Fruit fly (Drosophila melanogaster) whole organism, larva: ENCODE data around the gene tal-1A.

Source experiments
- noc ChIP-seq: fragments of 200-800 bp; sonication (Bioruptor generic); optimal IDR thresholded peaks from 3 replicates; lab custom pipeline; 2019; ENCODE audit warnings: missing biosample characterization, mild to moderate bottlenecking, missing genetic modification characterization, moderate library complexity

Gene tal-1A

DNA sequence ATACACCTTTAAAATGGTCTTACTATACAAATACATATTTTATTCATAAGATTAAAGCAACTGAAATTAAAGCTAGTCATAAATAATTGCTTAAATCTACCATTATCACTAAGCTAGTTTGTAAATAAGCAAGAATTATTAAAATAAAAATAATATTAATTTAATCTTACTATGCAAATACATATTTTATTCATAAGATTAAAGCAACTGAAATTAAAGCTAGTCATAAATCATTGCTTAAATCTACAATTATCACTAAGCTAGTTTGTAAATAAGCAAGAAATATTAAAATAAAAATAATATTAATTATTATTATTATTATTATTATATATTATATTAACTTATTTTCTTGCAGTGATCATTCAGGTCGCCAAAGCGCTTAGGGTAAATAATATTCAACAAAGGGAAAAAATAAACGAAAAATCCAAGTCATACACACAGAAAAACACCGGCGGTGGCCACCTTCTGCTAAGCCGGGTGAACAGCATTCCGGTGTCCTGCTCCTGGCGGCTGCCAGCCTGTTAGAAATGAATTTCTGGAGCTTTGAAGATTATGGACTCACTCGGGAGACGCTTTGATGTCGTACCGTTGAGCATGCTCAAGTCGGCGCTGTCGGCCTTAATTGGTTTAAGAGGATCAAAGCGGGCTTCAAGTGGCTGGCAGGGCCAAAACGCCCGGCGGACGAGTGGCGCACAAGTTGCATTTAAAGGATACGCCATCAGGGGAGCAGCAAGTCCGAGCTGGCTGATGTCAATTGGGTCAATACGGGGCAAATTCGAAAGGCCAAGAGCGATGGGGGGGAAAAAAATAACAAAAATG is 8.8 kb upstream of the tal-1A start:
- no peak for TF ChIP-seq noc (tag; lab: Kevin White, UChicago)

DNA sequence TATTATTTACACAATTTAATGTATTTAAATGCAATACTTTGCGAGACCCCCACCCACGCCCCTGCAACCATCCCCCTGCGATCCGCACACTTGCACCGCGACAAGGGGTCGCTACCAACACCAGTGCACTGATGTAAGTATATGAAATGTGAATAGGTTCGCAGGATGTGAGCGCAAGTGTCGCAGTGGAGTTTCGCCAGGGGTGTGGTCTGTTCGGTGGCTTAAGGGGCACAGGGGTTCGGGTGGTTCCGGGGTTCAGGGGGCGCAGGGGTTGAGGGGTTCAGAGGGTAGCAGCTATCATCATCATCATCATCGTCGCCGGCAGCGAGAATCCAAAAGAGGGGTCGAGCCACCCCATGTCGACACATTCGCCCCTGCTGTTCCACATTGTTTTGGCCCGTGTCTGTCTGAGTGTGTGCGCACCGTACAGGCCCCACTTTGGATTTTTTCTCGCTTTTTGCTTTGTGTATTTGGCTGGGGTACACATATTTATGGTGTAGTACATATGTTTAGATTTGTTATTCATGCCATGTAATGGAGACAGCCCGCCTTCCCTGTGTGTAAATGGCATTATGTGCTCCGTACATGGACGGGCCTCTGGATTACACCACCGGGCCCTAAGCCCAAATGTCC is 7.8 kb upstream of the tal-1A start:
- no peak for TF ChIP-seq noc (tag; lab: Kevin White, UChicago)

DNA sequence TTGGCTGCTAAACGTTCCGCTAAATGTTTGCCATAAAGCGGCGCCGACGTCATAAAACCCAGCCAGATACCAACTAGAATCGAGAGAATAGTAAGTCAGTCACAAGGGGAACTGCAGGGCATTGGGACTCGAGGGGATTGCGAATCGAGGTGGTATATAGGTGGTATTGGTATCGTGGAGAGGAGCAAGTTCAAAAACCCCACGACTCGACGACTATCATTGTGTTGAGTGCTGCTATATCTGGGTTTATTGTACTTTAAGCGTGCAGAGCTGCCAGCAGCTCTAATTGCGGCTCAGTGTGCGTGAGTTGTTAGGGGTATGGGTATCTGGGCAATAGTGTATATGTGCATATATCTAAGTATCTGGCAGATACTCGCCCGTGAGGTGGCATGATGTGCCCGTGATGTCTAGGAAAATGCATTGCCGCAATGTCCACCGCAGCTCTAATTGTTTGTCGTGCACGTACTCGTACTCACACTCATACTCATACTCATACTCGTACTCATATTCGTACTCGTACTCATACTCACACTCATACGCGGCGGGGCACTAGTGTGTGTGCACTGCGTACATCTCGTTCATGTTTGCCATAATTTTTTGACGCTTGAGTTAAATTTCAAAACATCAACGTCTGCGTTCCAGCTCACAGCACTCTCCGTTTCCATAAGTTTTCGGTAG is 6.7 kb upstream of the tal-1A start:
- no peak for TF ChIP-seq noc (tag; lab: Kevin White, UChicago)

DNA sequence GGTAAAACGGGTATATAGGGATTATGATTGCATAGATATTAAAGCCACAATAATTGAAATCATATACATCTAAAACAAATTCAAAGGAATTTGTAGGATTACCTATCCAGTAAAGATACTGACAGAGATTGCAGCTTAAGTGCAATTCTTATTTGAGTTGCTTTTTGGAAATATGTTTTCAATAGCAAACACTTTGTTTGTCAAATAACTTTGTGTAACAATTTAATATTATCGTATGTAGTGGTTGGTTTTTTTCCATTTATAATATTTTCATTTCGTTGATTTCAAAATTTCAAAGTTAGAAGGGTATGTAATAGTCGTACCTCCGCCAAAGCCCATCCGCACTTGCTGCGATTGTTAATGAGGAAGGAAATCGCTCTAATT is 6.2 kb upstream of the tal-1A start:
- TF ChIP-seq noc (tag; lab: Kevin White, UChicago) = no peak

DNA sequence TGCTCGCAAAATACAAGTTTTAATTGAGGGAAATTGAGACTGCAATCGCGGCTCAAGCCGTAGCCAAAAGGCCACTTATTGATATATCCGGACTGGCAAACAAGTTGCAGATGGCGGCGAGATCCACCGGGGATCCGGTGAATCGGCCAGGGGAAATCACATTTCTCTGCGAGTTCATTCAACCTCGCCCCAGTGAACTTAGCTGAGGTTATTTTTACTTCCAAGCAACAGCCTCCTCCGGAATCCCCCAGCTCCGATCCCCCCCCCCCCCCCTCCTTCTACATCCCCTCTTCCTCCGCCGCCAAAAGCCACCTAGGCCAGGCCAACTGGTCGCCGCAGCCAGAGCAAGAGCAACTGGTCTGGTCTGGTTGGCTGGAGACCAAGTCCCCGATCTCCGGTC is 5.6 kb upstream of the tal-1A start:
- TF ChIP-seq noc (tag; lab: Kevin White, UChicago) = no peak

DNA sequence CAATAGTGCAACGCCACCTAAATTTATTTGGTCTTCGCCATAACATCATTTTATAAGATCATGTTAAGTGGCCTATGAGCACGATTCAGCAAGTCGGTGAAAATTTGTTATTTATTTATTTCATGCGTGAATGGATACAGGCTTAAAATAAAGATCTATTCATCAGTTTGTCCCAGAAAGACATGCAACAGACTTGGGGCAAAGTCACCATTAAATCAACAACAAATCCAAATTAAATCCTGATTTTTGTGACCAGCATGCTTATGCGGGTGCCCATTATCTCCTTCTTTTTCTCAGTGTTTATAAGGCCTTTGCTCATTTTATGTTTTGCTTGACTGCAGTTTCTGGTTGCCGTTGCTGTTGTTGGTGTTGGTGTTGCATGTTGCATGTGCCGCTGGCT is 5.0 kb upstream of the tal-1A start:
- no peak for TF ChIP-seq noc (tag; lab: Kevin White, UChicago)

DNA sequence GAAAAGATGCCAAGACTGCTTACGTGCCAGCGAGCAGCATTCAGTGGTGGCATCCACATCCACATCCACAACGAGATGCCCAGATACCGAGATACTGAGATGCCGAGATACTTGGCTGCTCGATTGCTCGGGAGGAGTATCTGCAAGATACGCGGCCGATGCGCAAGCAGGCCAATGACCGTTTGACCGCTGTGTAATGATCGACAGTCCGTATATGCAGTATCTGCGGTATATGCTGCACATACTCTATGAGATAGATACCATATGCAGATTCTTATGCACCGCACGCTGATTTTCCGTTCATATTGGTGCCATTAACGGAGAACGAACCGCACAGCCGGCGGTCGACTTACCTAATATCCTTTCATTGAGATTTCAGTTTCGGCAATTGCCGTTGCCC is 3.6 kb upstream of the tal-1A start:
- TF ChIP-seq noc (tag; lab: Kevin White, UChicago) = no peak

DNA sequence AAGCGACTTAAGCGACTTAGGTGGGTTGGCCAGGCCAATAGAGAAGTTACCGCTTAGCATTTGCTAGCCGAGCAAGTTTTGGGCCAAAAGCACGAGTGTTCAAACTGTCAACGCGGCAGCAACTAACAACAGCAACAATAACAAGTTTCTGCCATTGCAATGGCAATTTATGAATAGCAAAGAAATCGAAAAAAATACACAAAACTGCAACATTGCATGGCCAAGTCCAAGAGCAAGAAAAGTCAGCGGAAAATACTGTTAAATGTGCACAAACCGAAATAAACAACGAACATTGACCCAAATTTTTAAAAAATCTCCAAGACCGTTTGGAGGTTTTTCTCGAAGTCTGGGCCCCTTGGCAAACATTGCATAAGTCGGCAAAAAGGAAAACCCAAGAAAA is 2.6 kb upstream of the tal-1A start:
- TF ChIP-seq noc (tag; lab: Kevin White, UChicago) = no peak

DNA sequence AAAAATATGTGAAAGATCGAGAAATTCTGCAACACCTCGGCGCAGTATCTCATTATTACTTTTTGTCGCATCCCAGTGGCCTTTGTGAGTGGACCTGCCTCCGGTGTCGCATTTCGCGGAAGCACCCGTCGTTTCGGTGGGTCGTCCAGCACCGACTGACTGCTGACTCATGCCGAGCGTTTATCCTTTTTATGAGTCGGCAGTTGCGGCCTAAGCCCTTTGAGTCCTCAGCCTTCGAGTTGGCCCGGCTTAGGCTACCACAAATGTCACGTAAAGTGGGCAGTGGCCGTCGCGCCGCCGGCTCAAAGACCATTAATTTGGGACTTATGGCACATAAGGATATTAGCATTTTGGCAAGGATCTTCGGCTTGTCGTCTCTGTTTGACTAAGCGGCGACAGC is 1.2 kb upstream of the tal-1A start:
- no peak for TF ChIP-seq noc (tag; lab: Kevin White, UChicago)

DNA sequence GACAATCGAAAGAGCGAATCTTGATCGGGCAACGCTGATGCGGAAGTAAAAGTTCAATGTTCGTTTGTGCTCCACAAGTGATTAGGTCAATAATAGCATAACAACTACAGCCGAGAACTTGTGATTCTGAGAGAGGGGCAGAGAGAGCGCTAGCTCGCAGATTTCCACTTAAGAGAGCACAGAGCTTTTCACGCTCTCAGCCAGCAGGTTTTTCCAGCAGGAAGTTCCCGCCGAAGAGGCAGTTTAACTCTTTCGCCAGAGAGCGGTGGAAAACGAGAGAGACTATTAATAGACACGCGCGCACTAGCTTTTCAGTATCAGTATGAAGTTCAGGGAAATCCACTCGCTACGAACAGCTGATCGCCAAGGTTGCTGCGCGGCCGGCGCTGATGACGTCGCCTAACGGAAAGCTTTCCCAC is 2.1 kb downstream of the tal-1A start:
- no peak for TF ChIP-seq noc (tag; lab: Kevin White, UChicago)

DNA sequence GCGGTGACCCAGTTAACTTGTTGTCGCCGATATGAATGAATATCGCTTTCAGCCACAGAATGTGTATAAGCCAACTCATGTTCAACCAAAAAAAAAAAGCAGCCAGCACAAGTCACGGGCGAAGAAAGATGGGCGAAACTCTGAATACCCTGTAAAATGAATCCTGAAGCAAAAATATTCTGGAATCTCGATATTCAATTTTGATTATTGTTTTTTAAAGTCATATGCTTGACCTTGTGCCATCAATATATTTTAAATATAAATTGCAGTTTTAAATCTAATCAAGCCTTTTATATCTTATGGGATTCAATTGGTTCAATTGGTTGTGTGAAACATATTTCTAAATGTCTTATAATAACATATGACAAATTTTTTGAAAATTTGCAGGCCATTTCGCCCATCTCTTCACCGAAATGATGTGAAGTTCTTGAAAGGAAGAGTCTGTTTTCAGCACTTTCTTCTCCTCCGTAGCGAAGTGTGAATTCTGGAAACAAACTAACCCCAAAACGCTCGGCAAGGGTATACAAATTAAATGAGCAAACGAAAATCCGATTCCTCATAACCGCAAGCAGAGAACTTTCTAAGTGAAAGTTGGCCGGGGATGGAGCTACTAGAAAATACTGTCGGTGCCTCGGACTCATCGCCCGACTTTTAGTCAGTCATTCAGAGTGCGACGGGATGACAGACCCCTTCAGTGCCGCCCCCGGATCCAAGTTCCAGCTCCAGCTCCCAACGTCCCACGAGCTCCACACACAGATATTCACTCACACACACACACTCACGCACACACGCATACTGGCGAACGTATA is 2.9 kb downstream of the tal-1A start:
- no peak for TF ChIP-seq noc (tag; lab: Kevin White, UChicago)

DNA sequence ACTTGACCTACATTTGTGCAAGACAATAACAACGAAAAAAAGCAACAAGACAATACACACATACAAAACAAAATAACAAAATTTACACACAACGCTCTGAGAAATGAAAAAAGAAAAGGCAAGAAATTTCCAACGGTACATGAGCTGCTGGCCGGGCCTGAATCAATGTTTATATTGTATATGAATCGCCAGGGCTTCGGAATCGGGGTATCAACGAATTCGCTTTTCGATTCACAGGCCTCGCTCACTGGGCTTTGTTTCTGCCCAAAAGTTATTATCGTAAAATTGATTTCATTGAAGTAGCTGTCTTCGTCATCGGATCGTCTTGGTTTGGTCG is 3.4 kb downstream of the tal-1A start:
- TF ChIP-seq noc (tag; lab: Kevin White, UChicago) = no peak

DNA sequence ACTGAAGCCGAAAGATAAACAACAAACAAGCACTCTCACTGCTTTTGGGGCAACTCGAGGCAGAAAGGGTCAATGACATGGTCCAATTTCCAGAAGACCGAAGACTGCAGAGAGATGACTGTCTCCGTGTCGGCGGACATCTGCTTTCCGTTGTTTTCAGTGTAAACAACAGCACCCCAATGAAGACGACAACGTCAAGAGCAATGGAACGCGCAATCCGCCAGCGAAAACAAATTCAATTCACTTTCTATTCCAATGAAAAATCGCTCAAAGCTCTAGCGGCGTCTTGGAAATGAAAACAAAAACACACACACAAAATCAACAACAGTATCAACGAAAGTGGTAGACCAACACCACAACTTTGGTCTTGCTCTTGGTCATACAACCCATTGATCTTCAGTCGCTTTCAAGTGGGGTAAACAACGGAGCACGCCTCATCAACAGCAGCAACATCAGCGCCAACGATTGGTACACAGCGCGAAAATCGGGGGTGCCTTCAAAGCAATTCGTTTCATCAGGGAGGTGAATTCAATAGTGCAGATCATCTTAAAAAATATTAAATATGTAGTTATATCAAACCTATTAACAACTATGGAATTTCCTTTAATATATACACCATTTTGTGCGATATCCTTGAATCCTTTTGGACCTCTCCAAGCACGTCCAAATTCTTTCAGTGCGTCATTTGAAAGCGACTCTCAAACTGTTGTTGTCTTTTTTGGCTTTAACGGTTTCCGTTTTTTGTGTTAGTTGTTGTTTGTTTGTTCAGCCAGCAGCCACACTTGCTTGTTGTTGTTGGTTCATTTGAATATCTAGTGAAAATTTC is 4.8 kb downstream of the tal-1A start:
- TF ChIP-seq noc (tag; lab: Kevin White, UChicago) = peak; percentile 40

DNA sequence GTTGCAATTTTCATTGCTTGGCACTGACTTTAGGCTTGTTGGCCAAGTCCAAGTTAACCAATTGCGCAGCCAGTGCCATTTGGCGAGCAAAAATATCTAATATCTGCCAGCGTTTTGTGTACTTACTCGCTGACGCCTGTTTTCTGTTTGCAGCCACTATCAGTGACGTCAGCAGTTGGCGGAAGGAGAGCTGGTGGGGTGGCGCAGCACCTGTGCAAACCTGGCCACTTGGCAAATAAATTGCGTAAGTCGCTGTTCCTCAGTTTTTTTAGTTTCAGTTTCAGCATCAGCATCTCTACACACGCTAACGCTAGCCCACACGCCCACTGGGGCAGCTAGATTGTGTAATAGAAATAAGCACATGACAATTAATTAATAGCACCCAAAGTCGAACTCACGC is 6.1 kb downstream of the tal-1A start:
- TF ChIP-seq noc (tag; lab: Kevin White, UChicago) = no peak

DNA sequence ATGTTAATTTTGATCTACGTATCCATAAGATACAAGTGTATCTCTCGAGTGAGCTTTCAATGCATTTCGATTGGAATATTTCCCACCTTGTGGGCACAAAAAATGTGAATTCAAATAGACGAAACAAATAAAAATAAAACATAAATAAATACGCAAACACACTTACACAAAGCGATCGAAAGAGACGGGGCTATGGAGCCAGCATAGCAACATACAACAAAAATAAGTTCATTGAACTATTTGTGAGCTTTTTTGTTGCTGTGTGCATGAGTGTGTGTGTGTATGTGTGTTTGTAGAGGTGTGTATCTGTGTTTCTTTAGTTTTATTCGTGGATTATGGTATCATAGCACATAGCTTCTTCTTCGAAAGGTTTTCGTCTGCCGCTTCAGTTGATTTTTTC is 7.6 kb downstream of the tal-1A start:
- no peak for TF ChIP-seq noc (tag; lab: Kevin White, UChicago)
